4 fruit fly cellular contexts compared by ENCODE assay signal in genomic region chr3R:7913139-7913538, dm6.
TF ChIP-seq lines count a peak whose summit lies in the region.

Rfk (minus strand) TSS chr3R:7913290.

- no peak for TF ChIP-seq CTCF in whole organism, embryonic (GFP tag; optimal IDR thresholded peaks at IDR 0.05; lab: Kevin White, UChicago)

TF ChIP-seq in whole organism, adult, 20 proteins besides CTCF, POLR2A, EP300 and RAD21:
- TF ChIP-seq CG14711 (tag; optimal IDR thresholded peaks at IDR 0.05; lab: Kevin White, UChicago) (no peak), tj (GFP tag; optimal IDR thresholded peaks at IDR 0.05; lab: Kevin White, UChicago) (peak; percentile 55), CG7101 (tag; optimal IDR thresholded peaks at IDR 0.05; lab: Kevin White, UChicago) (peak; percentile 39), CG12768 (GFP tag; optimal IDR thresholded peaks at IDR 0.05; lab: Kevin White, UChicago) (peak; percentile 55), kay (GFP tag; lab: Kevin White, UChicago; ENCODE audit: borderline replicate concordance) (no peak), Mnt (GFP tag; optimal IDR thresholded peaks at IDR 0.05; lab: Kevin White, UChicago) (peak; percentile 42), Crg-1 (GFP tag; optimal IDR thresholded peaks at IDR 0.05; lab: Kevin White, UChicago) (peak; percentile 33), cic (GFP tag; optimal IDR thresholded peaks at IDR 0.05; lab: Kevin White, UChicago) (peak; percentile 95), bab1 (GFP tag; optimal IDR thresholded peaks at IDR 0.05; lab: Kevin White, UChicago) (peak; percentile 35), CG11617 (GFP tag; optimal IDR thresholded peaks at IDR 0.05; lab: Kevin White, UChicago) (peak; percentile 26), toe (GFP tag; optimal IDR thresholded peaks at IDR 0.05; lab: Kevin White, UChicago) (no peak), pad (GFP tag; optimal IDR thresholded peaks at IDR 0.05; lab: Kevin White, UChicago) (no peak)
TF ChIP-seq in whole organism, adult: peak in this region for 8.

TF ChIP-seq in whole organism, embryonic, 481 proteins besides CTCF, POLR2A, EP300 and RAD21 (continues in another document):
- TF ChIP-seq Sry-β (GFP tag; optimal IDR thresholded peaks at IDR 0.05; lab: Kevin White, UChicago) (peak; percentile 55), pzg (GFP tag; optimal IDR thresholded peaks at IDR 0.05; lab: Kevin White, UChicago) (peak; percentile 55), Dip3 (GFP tag; optimal IDR thresholded peaks at IDR 0.05; lab: Kevin White, UChicago) (no peak), H15 (GFP tag; IDR thresholded peaks at IDR 0.05; lab: Robert Waterston, UW) (no peak), CG9817 (tag; optimal IDR thresholded peaks at IDR 0.05; lab: Kevin White, UChicago) (peak; percentile 9), D (optimal IDR thresholded peaks at IDR 0.05; lab: Kevin White, UChicago) (no peak), D (GFP tag; optimal IDR thresholded peaks at IDR 0.05; lab: Kevin White, UChicago) (no peak), tup (GFP tag; optimal IDR thresholded peaks at IDR 0.05; lab: Kevin White, UChicago) (no peak), CG8478 (optimal IDR thresholded peaks at IDR 0.05; lab: Kevin White, UChicago) (no peak), maf-S (GFP tag; optimal IDR thresholded peaks at IDR 0.05; lab: Kevin White, UChicago) (no peak), CG18599 (GFP tag; optimal IDR thresholded peaks at IDR 0.05; lab: Kevin White, UChicago) (no peak), NC2β (GFP tag; optimal IDR thresholded peaks at IDR 0.05; lab: Kevin White, UChicago) (no peak), tin (GFP tag; optimal IDR thresholded peaks at IDR 0.05; lab: Kevin White, UChicago) (no peak), Med (GFP tag; lab: Kevin White, UChicago) (peak; percentile 78), CG2678 (tag; optimal IDR thresholded peaks at IDR 0.05; lab: Kevin White, UChicago) (no peak), fd64A (GFP tag; optimal IDR thresholded peaks at IDR 0.05; lab: Kevin White, UChicago) (no peak), sr (GFP tag; IDR thresholded peaks at IDR 0.05; lab: Robert Waterston, UW) (no peak), Lpt (GFP tag; optimal IDR thresholded peaks at IDR 0.05; lab: Kevin White, UChicago) (no peak), vvl (GFP tag; IDR thresholded peaks at IDR 0.05; lab: Robert Waterston, UW) (peak; percentile 67), hth (optimal IDR thresholded peaks at IDR 0.05; lab: Kevin White, UChicago) (no peak), Hsf (GFP tag; optimal IDR thresholded peaks at IDR 0.05; lab: Kevin White, UChicago) (no peak), NFAT (GFP tag; IDR thresholded peaks at IDR 0.05; lab: Robert Waterston, UW) (no peak), Fer2 (tag; optimal IDR thresholded peaks at IDR 0.05; lab: Kevin White, UChicago) (no peak), CG13424 (tag; optimal IDR thresholded peaks at IDR 0.05; lab: Kevin White, UChicago) (peak; percentile 47), cad (GFP tag; optimal IDR thresholded peaks at IDR 0.05; lab: Kevin White, UChicago) (no peak), Nf-YC (tag; optimal IDR thresholded peaks at IDR 0.05; lab: Kevin White, UChicago) (peak; percentile 33), Hmr (GFP tag; optimal IDR thresholded peaks at IDR 0.05; lab: Kevin White, UChicago) (no peak), CG13775 (GFP tag; optimal IDR thresholded peaks at IDR 0.05; lab: Kevin White, UChicago) (no peak), CG12155 (GFP tag; optimal IDR thresholded peaks at IDR 0.05; lab: Kevin White, UChicago) (peak; percentile 9)

TF ChIP-seq in whole organism, prepupa, 60 proteins besides CTCF, POLR2A, EP300 and RAD21:
- TF ChIP-seq CG11762 (GFP tag; optimal IDR thresholded peaks at IDR 0.05; lab: Kevin White, UChicago; ENCODE audit: insufficient read depth) (no peak), lz (GFP tag; optimal IDR thresholded peaks at IDR 0.05; lab: Kevin White, UChicago) (peak; percentile 45), salr (GFP tag; optimal IDR thresholded peaks at IDR 0.05; lab: Kevin White, UChicago) (no peak), topi (GFP tag; optimal IDR thresholded peaks at IDR 0.05; lab: Kevin White, UChicago) (no peak), CG31627 (GFP tag; optimal IDR thresholded peaks at IDR 0.05; lab: Kevin White, UChicago) (peak; percentile 44), Hr38 (GFP tag; optimal IDR thresholded peaks at IDR 0.05; lab: Kevin White, UChicago) (no peak), dac (GFP tag; optimal IDR thresholded peaks at IDR 0.05; lab: Kevin White, UChicago) (no peak), Gug (GFP tag; IDR thresholded peaks at IDR 0.05; lab: Robert Waterston, UW) (no peak), Blimp-1 (GFP tag; optimal IDR thresholded peaks at IDR 0.05; lab: Kevin White, UChicago) (no peak), CG1621 (tag; optimal IDR thresholded peaks at IDR 0.05; lab: Kevin White, UChicago) (no peak), CG3032 (tag; optimal IDR thresholded peaks at IDR 0.05; lab: Kevin White, UChicago) (peak; percentile 10), vri (GFP tag; optimal IDR thresholded peaks at IDR 0.05; lab: Kevin White, UChicago) (no peak), CG6163 (GFP tag; IDR thresholded peaks at IDR 0.05; lab: Robert Waterston, UW) (peak; percentile 16; the same call in 1 of the 3 replicates), achi (GFP tag; optimal IDR thresholded peaks at IDR 0.05; lab: Kevin White, UChicago) (peak; percentile 80), CG6808 (GFP tag; optimal IDR thresholded peaks at IDR 0.05; lab: Kevin White, UChicago) (no peak), esn (GFP tag; optimal IDR thresholded peaks at IDR 0.05; lab: Kevin White, UChicago) (peak; percentile 55), CG34406 (GFP tag; optimal IDR thresholded peaks at IDR 0.05; lab: Kevin White, UChicago) (no peak), CG8319 (GFP tag; optimal IDR thresholded peaks at IDR 0.05; lab: Kevin White, UChicago) (no peak), Sox14 (GFP tag; optimal IDR thresholded peaks at IDR 0.05; lab: Kevin White, UChicago) (no peak), CG9139 (GFP tag; optimal IDR thresholded peaks at IDR 0.05; lab: Kevin White, UChicago) (no peak), svp (GFP tag; lab: Kevin White, UChicago) (no peak), fd85E (GFP tag; optimal IDR thresholded peaks at IDR 0.05; lab: Kevin White, UChicago) (no peak), ss (GFP tag; optimal IDR thresholded peaks at IDR 0.05; lab: Kevin White, UChicago) (no peak), CG15336 (GFP tag; IDR thresholded peaks at IDR 0.05; lab: Robert Waterston, UW) (peak; percentile 31; the same call in 1 of the 2 replicates), fkh (GFP tag; optimal IDR thresholded peaks at IDR 0.05; lab: Kevin White, UChicago) (no peak), cyc (GFP tag; optimal IDR thresholded peaks at IDR 0.05; lab: Kevin White, UChicago) (peak; percentile 40), net (GFP tag; optimal IDR thresholded peaks at IDR 0.05; lab: Kevin White, UChicago) (no peak), CG6276 (GFP tag; optimal IDR thresholded peaks at IDR 0.05; lab: Kevin White, UChicago) (no peak), CG7368 (GFP tag; optimal IDR thresholded peaks at IDR 0.05; lab: Kevin White, UChicago) (no peak), CG6792 (GFP tag; optimal IDR thresholded peaks at IDR 0.05; lab: Kevin White, UChicago) (no peak)

TF ChIP-seq in whole organism, wandering third instar larva, 38 proteins besides CTCF, POLR2A, EP300 and RAD21:
- no peak for TF ChIP-seq fru (GFP tag; optimal IDR thresholded peaks at IDR 0.05; lab: Kevin White, UChicago)
- no peak for TF ChIP-seq dmrt93B (GFP tag; optimal IDR thresholded peaks at IDR 0.05; lab: Kevin White, UChicago)
- TF ChIP-seq ey (GFP tag; optimal IDR thresholded peaks at IDR 0.05; lab: Kevin White, UChicago) = peak; percentile 37
- no peak for TF ChIP-seq Hnf4 (GFP tag; optimal IDR thresholded peaks at IDR 0.05; lab: Kevin White, UChicago)
- no peak for TF ChIP-seq Dfd (GFP tag; optimal IDR thresholded peaks at IDR 0.05; lab: Kevin White, UChicago)
- no peak for TF ChIP-seq Dif (GFP tag; optimal IDR thresholded peaks at IDR 0.05; lab: Kevin White, UChicago; ENCODE audit: partially characterized antibody)
- no peak for TF ChIP-seq N (GFP tag; optimal IDR thresholded peaks at IDR 0.05; lab: Kevin White, UChicago)
- peak; percentile 31 for TF ChIP-seq psq (GFP tag; optimal IDR thresholded peaks at IDR 0.05; lab: Kevin White, UChicago)
- TF ChIP-seq brk (GFP tag; optimal IDR thresholded peaks at IDR 0.05; lab: Kevin White, UChicago) = no peak
- peak; percentile 33 for TF ChIP-seq HLH106 (tag; optimal IDR thresholded peaks at IDR 0.05; lab: Kevin White, UChicago)
- no peak for TF ChIP-seq Sp1 (GFP tag; optimal IDR thresholded peaks at IDR 0.05; lab: Kevin White, UChicago)
- TF ChIP-seq GATAd (GFP tag; optimal IDR thresholded peaks at IDR 0.05; lab: Kevin White, UChicago) = no peak
- TF ChIP-seq OdsH (GFP tag; optimal IDR thresholded peaks at IDR 0.05; lab: Kevin White, UChicago) = no peak
- TF ChIP-seq jim (GFP tag; optimal IDR thresholded peaks at IDR 0.05; lab: Kevin White, UChicago) = no peak
- no peak for TF ChIP-seq Abd-B (GFP tag; optimal IDR thresholded peaks at IDR 0.05; lab: Kevin White, UChicago)
- no peak for TF ChIP-seq sage (GFP tag; optimal IDR thresholded peaks at IDR 0.05; lab: Kevin White, UChicago)
- TF ChIP-seq CG9705 (GFP tag; optimal IDR thresholded peaks at IDR 0.05; lab: Kevin White, UChicago) = no peak
- TF ChIP-seq woc (GFP tag; optimal IDR thresholded peaks at IDR 0.05; lab: Kevin White, UChicago) = peak; percentile 44
- no peak for TF ChIP-seq pan (optimal IDR thresholded peaks at IDR 0.05; lab: Kevin White, UChicago)
- TF ChIP-seq Rel (GFP tag; optimal IDR thresholded peaks at IDR 0.05; lab: Kevin White, UChicago) = no peak
- TF ChIP-seq Rel (tag; optimal IDR thresholded peaks at IDR 0.05; lab: Kevin White, UChicago) = peak; percentile 5
- TF ChIP-seq rgr (GFP tag; optimal IDR thresholded peaks at IDR 0.05; lab: Kevin White, UChicago) = peak; percentile 64
TF ChIP-seq in whole organism, wandering third instar larva: peak in this region for 6.
